Worm (Caenorhabditis elegans): ENCODE results near the gene txdc-9.
A peak's percentile ranks its signal among the peaks of the same experiment; 100 is the strongest.

Gene txdc-9

DNA sequence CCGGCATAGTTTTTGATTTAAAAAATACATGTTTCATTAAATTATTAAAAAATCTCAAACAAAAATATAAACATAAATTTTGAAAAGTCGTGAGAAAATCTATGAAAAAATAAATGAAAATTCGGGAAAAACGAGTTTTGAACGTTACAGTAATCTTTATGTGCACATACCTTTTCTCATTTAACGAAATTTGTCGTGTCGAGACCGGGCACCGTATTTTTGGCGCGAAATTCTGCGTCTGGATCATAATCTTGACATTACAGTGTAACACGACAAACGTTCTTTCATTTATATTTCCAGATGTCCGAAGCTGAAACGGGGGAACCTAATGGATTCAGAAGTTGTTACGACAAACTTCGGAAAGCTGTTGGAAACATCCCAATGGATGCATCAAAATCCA, 42.4 kb upstream of the txdc-9 start, which contains the start of gene C16A3.2:
TSS of gene C16A3.2 (plus strand) at position 301 of the 400 bp plus-strand sequence.
- TF ChIP-seq efl-1 (optimal IDR thresholded peaks at IDR 0.05): no peak
- TF ChIP-seq efl-1 (GFP tag; optimal IDR thresholded peaks at IDR 0.05 in 1 of 2): no peak
- no peak for TF ChIP-seq grh-1 (GFP tag; IDR thresholded peaks at IDR 0.05)
- no peak for TF ChIP-seq blmp-1 (tag; optimal IDR thresholded peaks at IDR 0.05)
- TF ChIP-seq hlh-4 (tag; optimal IDR thresholded peaks at IDR 0.05): no peak
- TF ChIP-seq pag-3 (tag; optimal IDR thresholded peaks at IDR 0.05; ENCODE audit: borderline replicate concordance, insufficient read depth): no peak
- TF ChIP-seq nhr-237 (tag; optimal IDR thresholded peaks at IDR 0.05): no peak
- TF ChIP-seq nhr-47 (tag; optimal IDR thresholded peaks at IDR 0.05): no peak
- no peak for TF ChIP-seq ceh-90 (tag; optimal IDR thresholded peaks at IDR 0.05)
- no peak for TF ChIP-seq unc-30 (tag; optimal IDR thresholded peaks at IDR 0.05)
- no peak for TF ChIP-seq elt-2 (tag; optimal IDR thresholded peaks at IDR 0.05)
- no peak for TF ChIP-seq nhr-77 (tag; optimal IDR thresholded peaks at IDR 0.05)
- TF ChIP-seq nhr-19 (GFP tag; conservative IDR thresholded peaks at IDR 0.05): no peak
- no peak for TF ChIP-seq nhr-12 (tag; optimal IDR thresholded peaks at IDR 0.05)
- TF ChIP-seq unc-86 (tag; optimal IDR thresholded peaks at IDR 0.05): no peak
- TF ChIP-seq unc-62 (GFP tag; optimal IDR thresholded peaks at IDR 0.05): no peak
- TF ChIP-seq pax-3 (tag; optimal IDR thresholded peaks at IDR 0.05): no peak
- TF ChIP-seq ceh-88 (GFP tag; IDR thresholded peaks at IDR 0.05): no peak
- no peak for TF ChIP-seq lin-35 (GFP tag; optimal IDR thresholded peaks at IDR 0.05)
- TF ChIP-seq irx-1 (tag; optimal IDR thresholded peaks at IDR 0.05): no peak

DNA sequence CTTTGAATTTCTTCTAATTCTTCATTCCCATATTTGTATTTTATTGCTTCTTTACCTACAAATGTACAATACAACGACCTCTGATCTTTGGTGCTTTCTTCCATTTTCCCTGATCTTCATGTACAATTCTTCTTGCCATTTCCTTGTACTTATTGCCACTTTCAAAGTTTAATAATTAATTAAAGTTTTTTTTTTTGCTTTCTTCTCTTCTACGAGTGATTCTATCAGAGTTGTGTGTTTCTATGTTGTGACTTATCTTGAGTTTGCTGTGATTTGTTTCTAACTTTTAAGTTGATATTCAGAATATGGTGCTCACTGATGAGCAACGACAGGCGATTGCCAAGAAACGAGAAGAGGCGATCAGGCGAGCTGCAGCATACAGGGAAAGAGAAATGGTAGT, 41.3 kb upstream of the txdc-9 start, which contains the start of gene smrc-1:
TSS of gene smrc-1 (plus strand) at position 301 of the 400 bp plus-strand sequence.
- TF ChIP-seq nhr-90 (tag; optimal IDR thresholded peaks at IDR 0.05; ENCODE audit: poor library complexity) (no peak), lir-3 (tag; optimal IDR thresholded peaks at IDR 0.05; ENCODE audit: poor library complexity) (no peak)

DNA sequence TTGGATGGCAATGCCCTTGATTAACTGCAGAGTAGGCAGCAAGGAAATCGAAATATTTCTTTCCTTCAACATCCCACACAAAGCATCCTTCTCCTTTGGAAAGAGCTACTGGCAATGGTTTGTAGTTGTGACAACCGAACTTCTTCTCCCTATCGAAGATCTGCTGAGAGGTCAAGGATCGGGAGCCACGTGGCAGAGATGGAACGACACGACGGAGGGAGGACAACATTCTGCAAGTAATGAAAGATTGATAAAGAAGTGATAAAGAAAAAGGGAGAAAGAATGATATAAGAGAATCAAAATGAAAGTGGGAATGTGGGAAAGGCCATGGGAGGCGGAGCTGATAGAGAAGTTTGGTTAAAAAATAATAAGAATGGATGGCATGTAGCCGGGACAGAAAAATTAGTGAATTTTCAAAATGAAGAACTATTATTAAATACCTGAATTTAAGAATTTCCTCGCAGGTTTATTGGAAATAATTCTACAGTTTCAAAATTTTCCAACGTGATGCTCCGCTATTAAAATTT, 36.2 kb upstream of the txdc-9 start, which contains the start of gene oatr-1:
TSS of gene oatr-1 (minus strand) at position 477 of the 527 bp plus-strand sequence.
- peak; percentile 19 for TF ChIP-seq nhr-20 (tag; optimal IDR thresholded peaks at IDR 0.05)
- peak; percentile 12 for TF ChIP-seq nhr-71 (tag; optimal IDR thresholded peaks at IDR 0.05)
- TF ChIP-seq lin-35 (GFP tag; optimal IDR thresholded peaks at IDR 0.05): peak in 1 of 2 experiments; percentile 0
- peak; percentile 46 for TF ChIP-seq blmp-1 (tag; optimal IDR thresholded peaks at IDR 0.05)
- TF ChIP-seq elt-3 (tag; optimal IDR thresholded peaks at IDR 0.05): peak in 3 of 6 experiments; percentile 21 to 40 (median 35)
- no peak for TF ChIP-seq vab-15 (tag; optimal IDR thresholded peaks at IDR 0.05)
- no peak for TF ChIP-seq lin-39 (tag; optimal IDR thresholded peaks at IDR 0.05)
- peak in 1 of 2 experiments; percentile 3 for TF ChIP-seq mdl-1 (tag; optimal IDR thresholded peaks at IDR 0.05)

DNA sequence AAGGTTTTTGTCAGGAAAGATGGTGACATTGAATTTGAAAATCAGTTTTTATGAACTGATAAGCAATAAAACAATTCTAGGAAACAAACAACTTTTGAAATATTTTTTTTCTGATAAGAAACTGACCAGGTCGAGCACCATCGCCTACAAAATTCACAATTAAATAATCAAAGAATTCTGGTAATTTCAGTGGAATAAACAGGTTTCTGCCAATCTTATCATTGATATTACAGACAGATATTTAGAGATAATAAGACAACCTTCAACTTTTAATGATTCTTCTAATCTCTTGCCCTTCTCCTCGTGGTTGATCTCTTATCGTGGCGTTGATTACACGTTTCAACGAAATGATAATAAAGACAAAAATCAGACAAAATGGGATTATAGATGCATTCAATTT, 35.6 kb upstream of the txdc-9 start:
- TF ChIP-seq ama-1 (optimal IDR thresholded peaks at IDR 0.05) (no peak), lin-39 (tag; optimal IDR thresholded peaks at IDR 0.05) (no peak), C34B4.2 (tag; optimal IDR thresholded peaks at IDR 0.05) (no peak), unc-86 (tag; optimal IDR thresholded peaks at IDR 0.05) (no peak), snu-23 (GFP tag; optimal IDR thresholded peaks at IDR 0.05) (peak; percentile 34), mab-9 (GFP tag; IDR thresholded peaks at IDR 0.05) (no peak), zip-4 (GFP tag; optimal IDR thresholded peaks at IDR 0.05) (no peak), efl-1 (optimal IDR thresholded peaks at IDR 0.05) (no peak), efl-1 (GFP tag; optimal IDR thresholded peaks at IDR 0.05 in 1 of 2) (peak in 1 of 2 experiments; percentile 74), fkh-4 (tag; optimal IDR thresholded peaks at IDR 0.05; ENCODE audit: borderline replicate concordance) (no peak), isw-1 (GFP tag; IDR thresholded peaks at IDR 0.05) (no peak), nhr-77 (tag; optimal IDR thresholded peaks at IDR 0.05) (no peak), sox-4 (tag; optimal IDR thresholded peaks at IDR 0.05) (no peak), lin-13 (GFP tag; optimal IDR thresholded peaks at IDR 0.05) (no peak), zag-1 (tag; optimal IDR thresholded peaks at IDR 0.05) (no peak), aly-2 (tag; optimal IDR thresholded peaks at IDR 0.05) (no peak), lin-35 (GFP tag; optimal IDR thresholded peaks at IDR 0.05) (no peak), rnt-1 (tag; optimal IDR thresholded peaks at IDR 0.05) (no peak), F16B12.6 (tag; optimal IDR thresholded peaks at IDR 0.05) (no peak), snpc-4 (tag; optimal IDR thresholded peaks at IDR 0.05) (no peak), mdl-1 (tag; optimal IDR thresholded peaks at IDR 0.05) (no peak), pag-3 (tag; optimal IDR thresholded peaks at IDR 0.05; ENCODE audit: borderline replicate concordance, insufficient read depth) (no peak), dpl-1 (GFP tag; optimal IDR thresholded peaks at IDR 0.05) (no peak), swsn-7 (tag; optimal IDR thresholded peaks at IDR 0.05) (no peak), alr-1 (tag; optimal IDR thresholded peaks at IDR 0.05; ENCODE audit: borderline replicate concordance) (no peak), ceh-90 (tag; optimal IDR thresholded peaks at IDR 0.05) (no peak), ceh-88 (GFP tag; IDR thresholded peaks at IDR 0.05) (no peak), fkh-10 (GFP tag; optimal IDR thresholded peaks at IDR 0.05) (no peak)
